Worm (Caenorhabditis elegans) whole organism, L3 larva: ENCODE measurements around the gene F46B6.5.

ENCODE experiments used
- ama-1 ChIP-seq: fragments of 150-350 bp; optimal IDR thresholded peaks from 2 replicates; lab custom pipeline; 2018
- ceh-28 ChIP-seq: fragments of 150-350 bp; optimal IDR thresholded peaks from 2 replicates; lab custom pipeline; 2014; ENCODE audit warnings: missing biosample characterization, missing genetic modification reagents, missing genetic modification characterization
- ceh-82 ChIP-seq: fragments of 150-350 bp; optimal IDR thresholded peaks from 2 replicates; lab custom pipeline; 2014; ENCODE audit warnings: missing biosample characterization, missing genetic modification characterization
- pha-4 ChIP-seq: fragments of 150-350 bp; optimal IDR thresholded peaks from 2 replicates; lab custom pipeline; 2014; ENCODE audit warnings: missing biosample characterization, missing genetic modification reagents, missing genetic modification characterization
- snpc-4 ChIP-seq: fragments of 150-350 bp; optimal IDR thresholded peaks from 2 replicates; lab custom pipeline; 2014; ENCODE audit warnings: missing biosample characterization, missing genetic modification characterization
- tbx-2 ChIP-seq: sonication (generic microtip); optimal IDR thresholded peaks from 2 replicates; lab custom pipeline; 2016; ENCODE audit warnings: mild to moderate bottlenecking, missing genetic modification characterization, missing compliant biosample characterization
- zag-1 ChIP-seq: fragments of 150-350 bp; optimal IDR thresholded peaks from 2 replicates; lab custom pipeline; 2014; ENCODE audit warnings: missing biosample characterization, missing genetic modification characterization

- no peak for TF ChIP-seq zag-1 (tag; lab: Kevin White, UChicago)
- TF ChIP-seq tbx-2 (tag; lab: Kevin White, UChicago), result no peak
- TF ChIP-seq ceh-28 (tag; lab: Kevin White, UChicago), result no peak
- TF ChIP-seq snpc-4 (tag; lab: Kevin White, UChicago), result no peak
- no peak for TF ChIP-seq ceh-82 (tag; lab: Kevin White, UChicago)
- no peak for TF ChIP-seq pha-4 (tag; lab: Kevin White, UChicago)
- no peak for TF ChIP-seq ama-1 (lab: Kevin White, UChicago)
These were observed 30.0 kb downstream of the F46B6.5 start, which contains the start of gene F58E6.6 for ce11 chrV:9752918-9753317.
